Worm (Caenorhabditis elegans): Measurements from ENCODE around the gene Y37A1A.3.

DNA sequence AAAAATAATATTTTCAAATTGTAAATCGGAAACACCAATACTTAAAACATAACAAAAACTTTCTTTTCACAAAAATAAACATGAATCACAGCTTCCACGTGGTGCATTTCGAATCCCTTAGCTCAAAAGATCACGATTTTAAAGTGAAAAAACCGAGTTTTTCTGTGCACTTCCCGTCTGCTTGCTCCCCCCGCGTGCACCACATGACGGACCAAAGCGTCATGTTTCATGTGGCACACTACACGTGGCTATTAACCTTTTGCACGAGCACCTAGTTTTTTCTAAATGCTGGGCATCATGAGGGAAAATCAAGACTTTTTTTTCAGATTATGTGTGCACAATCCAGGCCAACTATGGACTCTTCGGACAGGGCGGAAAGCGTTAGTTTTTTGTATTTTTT, 21.9 kb downstream of the Y37A1A.3 start:
- TF ChIP-seq pha-4 (tag; optimal IDR thresholded peaks at IDR 0.05) (no peak), mep-1 (tag; optimal IDR thresholded peaks at IDR 0.05) (no peak)
